Worm (Caenorhabditis elegans): ENCODE measurements around the gene C05D9.9.

- TF ChIP-seq nhr-237 (tag; optimal IDR thresholded peaks at IDR 0.05) (no peak), ceh-28 (tag; optimal IDR thresholded peaks at IDR 0.05) (peak; percentile 67), egl-5 (tag; optimal IDR thresholded peaks at IDR 0.05) (peak; percentile 94), nhr-28 (tag; optimal IDR thresholded peaks at IDR 0.05) (no peak), unc-62 (GFP tag; optimal IDR thresholded peaks at IDR 0.05) (no peak), pha-4 (tag; optimal IDR thresholded peaks at IDR 0.05) (peak; percentile 58), mdl-1 (tag; optimal IDR thresholded peaks at IDR 0.05) (no peak), lin-39 (tag; optimal IDR thresholded peaks at IDR 0.05) (peak; percentile 78), snpc-4 (tag; optimal IDR thresholded peaks at IDR 0.05) (no peak), ama-1 (optimal IDR thresholded peaks at IDR 0.05) (no peak)
Measured at ce11 chrX:1103702-1104262, 20.3 kb downstream of the C05D9.9 start, which contains the start of gene ife-4.

All from whole organism, L3 larva.